Worm (Caenorhabditis elegans) whole organism, mixed stage, embryonic: ENCODE measurements around the gene sdz-6.

Experiments
- bed-3 ChIP-seq: fragments of 200-800 bp; sonication (Bioruptor generic); optimal IDR thresholded peaks from 3 replicates; lab custom pipeline; 2018; ENCODE audit warnings: mild to moderate bottlenecking, missing genetic modification characterization, moderate library complexity, missing compliant biosample characterization
- ceh-43 ChIP-seq: fragments of 200-800 bp; sonication (Bioruptor generic); optimal IDR thresholded peaks from 2 replicates; lab custom pipeline; 2018; ENCODE audit warnings: mild to moderate bottlenecking, missing genetic modification characterization, moderate library complexity, missing compliant biosample characterization
- ceh-83 ChIP-seq: fragments of 200-800 bp; sonication (Bioruptor generic); optimal IDR thresholded peaks from 2 replicates; lab custom pipeline; 2018; ENCODE audit warnings: mild to moderate bottlenecking, missing genetic modification characterization, missing compliant biosample characterization
- ces-1 ChIP-seq: fragments of 150-350 bp; optimal IDR thresholded peaks from 2 replicates; lab custom pipeline; 2014; ENCODE audit warnings: missing biosample characterization, missing genetic modification reagents, missing genetic modification characterization
- cnd-1 ChIP-seq: fragments of 200-800 bp; sonication (Bioruptor generic); optimal IDR thresholded peaks from 2 replicates; lab custom pipeline; 2018; ENCODE audit warnings: mild to moderate bottlenecking, missing genetic modification characterization, missing compliant biosample characterization
- drap-1 ChIP-seq: fragments of 200-800 bp; sonication (Bioruptor generic); optimal IDR thresholded peaks from 3 replicates; lab custom pipeline; 2018; ENCODE audit warnings: mild to moderate bottlenecking, missing genetic modification characterization, missing compliant biosample characterization
- elt-1 ChIP-seq: sonication (generic microtip); optimal IDR thresholded peaks from 2 replicates; lab custom pipeline; 2017; ENCODE audit warnings: missing genetic modification characterization, mild to moderate bottlenecking, missing compliant biosample characterization, antibody characterized with exemption, moderate library complexity, borderline replicate concordance; ENCODE audit not compliant: insufficient read depth
- elt-3 ChIP-seq: fragments of 150-350 bp; optimal IDR thresholded peaks from 2 replicates; lab custom pipeline; 2014; ENCODE audit warnings: missing biosample characterization, missing genetic modification characterization
- flh-1 ChIP-seq: fragments of 200-800 bp; sonication (Bioruptor generic); optimal IDR thresholded peaks from 2 replicates; lab custom pipeline; 2018; ENCODE audit warnings: mild to moderate bottlenecking, missing genetic modification characterization, moderate library complexity, missing compliant biosample characterization
- ham-2 ChIP-seq: fragments of 200-800 bp; sonication (Bioruptor generic); optimal IDR thresholded peaks from 2 replicates; lab custom pipeline; 2018; ENCODE audit warnings: mild to moderate bottlenecking, missing genetic modification characterization, missing compliant biosample characterization
- lin-13 ChIP-seq: fragments of 150-350 bp; optimal IDR thresholded peaks from 2 replicates; lab custom pipeline; 2014; ENCODE audit warnings: missing biosample characterization, missing genetic modification characterization
- mab-5 ChIP-seq: fragments of 150-350 bp; optimal IDR thresholded peaks from 2 replicates; lab custom pipeline; 2014; ENCODE audit warnings: missing biosample characterization, missing genetic modification characterization
- mep-1 ChIP-seq: fragments of 150-350 bp; optimal IDR thresholded peaks from 2 replicates; lab custom pipeline; 2017; ENCODE audit warnings: missing biosample characterization, missing genetic modification reagents, missing genetic modification characterization, inconsistent platforms
- mls-2 ChIP-seq: sonication (generic microtip); optimal IDR thresholded peaks from 2 replicates; lab custom pipeline; 2016; ENCODE audit warnings: mild to moderate bottlenecking, missing genetic modification characterization, moderate library complexity, missing compliant biosample characterization
- nhr-2 ChIP-seq: fragments of 150-350 bp; optimal IDR thresholded peaks from 2 replicates; lab custom pipeline; 2014; ENCODE audit warnings: missing biosample characterization, missing genetic modification characterization
- nhr-28 ChIP-seq: fragments of 150-350 bp; optimal IDR thresholded peaks from 2 replicates; lab custom pipeline; 2014; ENCODE audit warnings: missing biosample characterization, missing genetic modification characterization
- nhr-76 ChIP-seq: sonication (generic microtip); optimal IDR thresholded peaks from 2 replicates; lab custom pipeline; 2017; ENCODE audit warnings: missing biosample characterization, missing genetic modification characterization
- pha-4 ChIP-seq: fragments of 150-350 bp; optimal IDR thresholded peaks from 2 replicates; lab custom pipeline; 2018; ENCODE audit warnings: missing biosample characterization, missing genetic modification reagents, missing genetic modification characterization
- sem-2 ChIP-seq: fragments of 200-800 bp; sonication (Bioruptor generic); optimal IDR thresholded peaks from 2 replicates; lab custom pipeline; 2018; ENCODE audit warnings: mild to moderate bottlenecking, missing genetic modification characterization, missing compliant biosample characterization
- snpc-4 ChIP-seq: fragments of 150-350 bp; optimal IDR thresholded peaks from 2 replicates; lab custom pipeline; 2014; ENCODE audit warnings: missing biosample characterization, missing genetic modification characterization
- sptf-1 ChIP-seq: sonication (generic microtip); optimal IDR thresholded peaks from 2 replicates; lab custom pipeline; 2017; ENCODE audit warnings: mild to moderate bottlenecking, missing genetic modification characterization, moderate library complexity, missing compliant biosample characterization
- tbx-8 ChIP-seq: fragments of 200-800 bp; sonication (Bioruptor generic); optimal IDR thresholded peaks from 2 replicates; lab custom pipeline; 2018; ENCODE audit warnings: mild to moderate bottlenecking, missing genetic modification characterization, moderate library complexity, missing compliant biosample characterization
- unc-120 ChIP-seq: sonication (generic microtip); optimal IDR thresholded peaks from 2 replicates; lab custom pipeline; 2017; ENCODE audit warnings: missing genetic modification characterization, missing compliant biosample characterization; ENCODE audit not compliant: poor library complexity, severe bottlenecking
- unc-39 ChIP-seq: fragments of 150-350 bp; optimal IDR thresholded peaks from 2 replicates; lab custom pipeline; 2014; ENCODE audit warnings: missing biosample characterization, missing genetic modification characterization
- unc-62 ChIP-seq: fragments of 150-350 bp; optimal IDR thresholded peaks from 2 replicates; lab custom pipeline; 2014; ENCODE audit warnings: missing biosample characterization, missing genetic modification reagents, missing genetic modification characterization
- zip-8 ChIP-seq: fragments of 150-350 bp; optimal IDR thresholded peaks from 2 replicates; lab custom pipeline; 2014; ENCODE audit warnings: missing biosample characterization, missing genetic modification characterization
- ztf-11 ChIP-seq: fragments of 150-350 bp; optimal IDR thresholded peaks from 2 replicates; lab custom pipeline; 2014; ENCODE audit warnings: missing biosample characterization, missing genetic modification characterization

The sdz-6 gene

DNA sequence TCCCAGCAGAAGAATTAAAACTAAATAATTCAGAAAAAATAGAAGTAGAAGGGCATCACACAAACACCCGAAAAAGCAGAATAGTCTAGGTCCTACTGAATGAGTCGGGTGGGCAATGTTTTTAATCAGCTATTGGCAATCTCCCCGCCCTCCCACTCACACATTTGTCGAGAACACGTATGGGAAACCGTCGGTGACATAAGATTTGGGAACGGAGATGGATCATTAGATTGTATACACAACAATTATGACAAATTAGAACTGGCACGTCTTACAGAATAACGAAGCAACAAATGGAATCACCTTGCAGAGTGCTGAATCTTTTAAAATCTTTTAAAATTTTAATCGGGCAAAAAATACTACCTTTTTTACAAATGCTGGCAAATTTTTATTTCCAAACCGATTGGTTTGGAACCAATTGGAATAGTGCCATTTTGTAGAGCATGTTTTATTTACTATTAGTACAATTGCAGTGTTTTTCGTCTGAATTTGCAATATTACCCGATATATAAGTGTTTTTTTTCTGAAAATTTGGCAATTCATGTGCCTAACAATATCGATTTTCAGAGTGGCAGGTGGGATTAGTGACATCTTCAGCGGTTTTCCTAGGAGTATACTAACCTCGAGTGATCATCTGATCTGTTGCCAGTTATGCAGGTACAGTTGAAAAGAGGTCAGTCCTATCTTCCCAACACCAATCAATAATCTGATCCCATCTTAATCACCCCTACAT, 32.2 kb upstream of the sdz-6 start, which contains the start of the genes F55C9.3 and fbxb-57:
TSS of gene F55C9.3 (minus strand) at position 101 of the 733 bp plus-strand sequence.
TSS of gene fbxb-57 (plus strand) at position 683 of the 733 bp plus-strand sequence.
- no peak for TF ChIP-seq unc-120 (tag; lab: Kevin White, UChicago)
- TF ChIP-seq elt-1 (tag; lab: Kevin White, UChicago): peak; percentile 69

DNA sequence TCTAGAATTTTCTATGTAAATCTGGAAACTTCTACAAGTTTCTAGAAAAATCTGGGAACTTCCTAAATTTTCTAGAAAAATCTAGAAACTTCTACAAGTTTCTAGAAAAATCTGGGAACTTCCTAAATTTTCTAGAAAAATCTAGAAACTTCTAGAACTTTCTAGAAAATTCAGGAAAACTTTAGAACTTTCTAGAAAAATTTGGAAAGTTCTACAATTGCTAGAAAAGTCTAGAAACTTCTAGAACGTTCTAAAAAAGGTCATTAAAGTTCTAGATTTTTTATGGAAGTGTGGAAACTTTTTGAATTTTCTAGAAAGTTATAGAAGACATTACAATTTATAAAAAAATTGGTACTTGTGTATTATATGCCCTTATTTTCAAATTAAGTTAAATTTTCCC, 27.4 kb upstream of the sdz-6 start, which contains the start of gene F55C9.5:
TSS of gene F55C9.5 (minus strand) at position 101 of the 400 bp plus-strand sequence.
- TF ChIP-seq mab-5 (tag; lab: Kevin White, UChicago) (no peak), mls-2 (tag; lab: Kevin White, UChicago) (no peak), bed-3 (GFP tag; lab: Kevin White, UChicago) (no peak)
- TF ChIP-seq, all 35 proteins: peak for 0

DNA sequence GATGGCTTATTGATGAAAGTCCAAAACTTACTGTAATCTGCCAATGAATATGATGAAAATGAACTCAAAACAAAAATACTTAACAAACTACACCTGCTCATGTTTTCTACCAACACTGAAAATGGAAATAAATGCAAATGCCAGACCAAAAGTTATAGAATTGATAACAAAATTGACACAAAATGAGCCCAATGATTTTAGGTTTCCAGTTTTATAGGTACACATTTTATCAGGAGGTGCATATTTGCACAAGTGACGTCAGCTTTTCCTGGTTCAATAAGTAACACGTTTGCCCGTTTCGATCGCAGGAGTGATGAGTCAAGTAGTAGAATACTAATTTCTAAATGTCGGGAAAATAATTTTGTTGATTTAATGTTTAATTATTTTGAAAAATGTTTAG, 23.7 kb upstream of the sdz-6 start, which contains the start of gene F55C9.6:
TSS of gene F55C9.6 (minus strand) at position 101 of the 400 bp plus-strand sequence.
- TF ChIP-seq elt-1 (tag; lab: Kevin White, UChicago): no peak
- no peak for TF ChIP-seq mep-1 (tag; lab: Kevin White, UChicago)
- TF ChIP-seq tbx-8 (GFP tag; lab: Kevin White, UChicago): no peak
- TF ChIP-seq nhr-76 (tag; lab: Kevin White, UChicago): no peak
- TF ChIP-seq ztf-11 (tag; lab: Kevin White, UChicago): no peak
- no peak for TF ChIP-seq nhr-2 (tag; lab: Kevin White, UChicago)
- no peak for TF ChIP-seq unc-39 (tag; lab: Kevin White, UChicago)
- TF ChIP-seq pha-4: no peak
- no peak for TF ChIP-seq bed-3 (GFP tag; lab: Kevin White, UChicago)
- no peak for TF ChIP-seq cnd-1 (tag; lab: Kevin White, UChicago)
- no peak for TF ChIP-seq ces-1
- no peak for TF ChIP-seq mab-5 (tag; lab: Kevin White, UChicago)
- no peak for TF ChIP-seq sptf-1 (tag; lab: Kevin White, UChicago)
- TF ChIP-seq nhr-28 (tag; lab: Kevin White, UChicago): no peak

DNA sequence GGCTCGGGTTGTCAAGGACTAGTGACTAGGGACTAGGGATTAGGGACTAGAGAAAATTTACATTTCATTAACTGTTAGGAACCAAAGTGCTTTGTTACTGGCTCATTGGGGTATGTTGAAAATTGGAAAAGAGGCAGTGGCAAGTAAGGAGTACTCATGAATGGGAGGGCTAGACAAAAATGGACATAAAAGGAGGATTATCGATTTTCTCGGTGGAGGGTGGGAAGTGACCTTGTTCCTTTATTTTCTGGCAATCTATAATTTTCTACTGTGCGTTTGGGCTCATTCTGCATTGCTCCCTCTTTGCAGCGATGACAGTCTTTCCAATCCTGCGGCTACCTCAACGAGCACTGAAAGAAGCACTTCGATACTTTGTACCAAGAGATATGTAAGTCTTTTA, 22.9 kb upstream of the sdz-6 start, which contains the start of gene fbxb-60:
TSS of gene fbxb-60 (plus strand) at position 301 of the 400 bp plus-strand sequence.
- TF ChIP-seq flh-1 (GFP tag; lab: Kevin White, UChicago): no peak
- TF ChIP-seq unc-62 (GFP tag; lab: Kevin White, UChicago): no peak
- TF ChIP-seq tbx-8 (GFP tag; lab: Kevin White, UChicago): no peak
- no peak for TF ChIP-seq cnd-1 (tag; lab: Kevin White, UChicago)
- TF ChIP-seq nhr-28 (tag; lab: Kevin White, UChicago): no peak
- no peak for TF ChIP-seq drap-1 (GFP tag; lab: Kevin White, UChicago)
- TF ChIP-seq ztf-11 (tag; lab: Kevin White, UChicago): no peak
- no peak for TF ChIP-seq snpc-4 (tag; lab: Kevin White, UChicago)
- no peak for TF ChIP-seq lin-13 (tag; lab: Kevin White, UChicago)
- TF ChIP-seq ham-2 (GFP tag; lab: Kevin White, UChicago): no peak
- no peak for TF ChIP-seq mep-1 (tag; lab: Kevin White, UChicago)
- TF ChIP-seq unc-39 (tag; lab: Kevin White, UChicago): no peak
- TF ChIP-seq ceh-83 (GFP tag; lab: Kevin White, UChicago): no peak
- no peak for TF ChIP-seq mab-5 (tag; lab: Kevin White, UChicago)
- TF ChIP-seq zip-8 (tag; lab: Kevin White, UChicago): no peak

DNA sequence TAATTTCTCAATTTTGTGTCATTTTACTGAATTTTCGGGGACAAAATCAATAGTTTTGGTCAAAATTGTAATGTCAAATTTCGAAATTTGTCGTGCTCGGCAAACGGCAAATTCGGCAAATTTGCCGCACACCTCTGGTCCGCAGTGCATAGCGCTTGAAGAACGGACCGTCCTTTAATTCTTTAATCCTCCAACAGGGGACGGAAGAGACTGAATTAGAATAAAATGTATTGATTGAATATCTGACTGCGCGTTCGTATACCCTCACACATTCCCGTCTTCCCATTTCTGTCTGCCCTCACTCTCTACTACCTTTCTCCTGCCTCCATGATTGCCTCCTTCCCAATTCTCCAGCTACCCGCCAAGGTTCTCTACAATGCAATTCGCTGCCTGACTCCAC, 21.2 kb upstream of the sdz-6 start, which contains the start of gene F55C9.14:
TSS of gene F55C9.14 (plus strand) at position 301 of the 400 bp plus-strand sequence.
- TF ChIP-seq tbx-8 (GFP tag; lab: Kevin White, UChicago) (no peak), sem-2 (GFP tag; lab: Kevin White, UChicago) (no peak), flh-1 (GFP tag; lab: Kevin White, UChicago) (no peak), ceh-43 (GFP tag; lab: Kevin White, UChicago) (no peak), unc-62 (GFP tag; lab: Kevin White, UChicago) (no peak), drap-1 (GFP tag; lab: Kevin White, UChicago) (no peak), pha-4 (no peak), zip-8 (tag; lab: Kevin White, UChicago) (no peak), snpc-4 (tag; lab: Kevin White, UChicago) (no peak), ham-2 (GFP tag; lab: Kevin White, UChicago) (no peak), ces-1 (no peak), unc-39 (tag; lab: Kevin White, UChicago) (no peak), nhr-28 (tag; lab: Kevin White, UChicago) (no peak), elt-3 (tag; lab: Kevin White, UChicago) (no peak)
